Fruit fly (Drosophila melanogaster) whole organism, prepupa: ENCODE measurements around the gene CG10237.

ENCODE experiments used
- Blimp-1 ChIP-seq: fragments of 200-800 bp; sonication (Bioruptor generic); optimal IDR thresholded peaks from 3 replicates; lab custom pipeline; 2017; ENCODE audit warnings: missing biosample characterization, missing genetic modification characterization, mild to moderate bottlenecking, moderate library complexity, missing genetic modification reagents
- CG10631 ChIP-seq: fragments of 200-800 bp; sonication (Bioruptor generic); optimal IDR thresholded peaks from 2 replicates; lab custom pipeline; 2016; ENCODE audit warnings: missing biosample characterization, missing genetic modification characterization
- CG11762 ChIP-seq: fragments of 200-800 bp; sonication (Bioruptor generic); optimal IDR thresholded peaks from 3 replicates; lab custom pipeline; 2016; ENCODE audit warnings: missing biosample characterization, missing genetic modification characterization; ENCODE audit not compliant: insufficient read depth
- CG15336 ChIP-seq: fragments of 200-800 bp; sonication (Bioruptor generic); IDR thresholded peaks from 2 replicates; pipeline ENCODE4 v1.3.6; 2022; ENCODE audit warnings: missing biosample characterization, missing genetic modification characterization
- CG1621 ChIP-seq: fragments of 200-800 bp; sonication (Bioruptor generic); optimal IDR thresholded peaks from 3 replicates; lab custom pipeline; 2018; ENCODE audit warnings: missing biosample characterization, mild to moderate bottlenecking, missing genetic modification characterization
- CG16779 ChIP-seq: fragments of 200-800 bp; sonication (Bioruptor generic); optimal IDR thresholded peaks from 3 replicates; lab custom pipeline; 2017; ENCODE audit warnings: missing biosample characterization, mild to moderate bottlenecking, missing genetic modification characterization
- CG3032 ChIP-seq: fragments of 200-800 bp; optimal IDR thresholded peaks from 2 replicates; lab custom pipeline; 2019; ENCODE audit warnings: missing biosample characterization, mild to moderate bottlenecking, missing genetic modification characterization, moderate library complexity
- CG31627 ChIP-seq: fragments of 200-800 bp; sonication (Bioruptor generic); optimal IDR thresholded peaks from 3 replicates; lab custom pipeline; 2016; ENCODE audit warnings: missing biosample characterization, missing genetic modification characterization
- CG32006 ChIP-seq: fragments of 200-800 bp; sonication (Bioruptor generic); optimal IDR thresholded peaks from 3 replicates; lab custom pipeline; 2017; ENCODE audit warnings: missing biosample characterization, mild to moderate bottlenecking, missing genetic modification characterization
- CG34406 ChIP-seq: fragments of 200-800 bp; sonication (Bioruptor generic); optimal IDR thresholded peaks from 3 replicates; lab custom pipeline; 2016; ENCODE audit warnings: missing biosample characterization, missing genetic modification characterization
- CG6163 ChIP-seq: fragments of 200-800 bp; sonication (Bioruptor generic); IDR thresholded peaks from 3 replicates; pipeline ENCODE4 v1.3.6; 2022; ENCODE audit warnings: missing biosample characterization, missing genetic modification characterization
- CG6808 ChIP-seq: fragments of 200-800 bp; sonication (Bioruptor generic); optimal IDR thresholded peaks from 3 replicates; lab custom pipeline; 2017; ENCODE audit warnings: missing biosample characterization, missing genetic modification characterization, mild to moderate bottlenecking, moderate library complexity, missing genetic modification reagents
- CG6854 ChIP-seq: fragments of 200-800 bp; sonication (Bioruptor generic); optimal IDR thresholded peaks from 2 replicates; lab custom pipeline; 2017; ENCODE audit warnings: missing biosample characterization, mild to moderate bottlenecking, missing genetic modification characterization
- CG8119 ChIP-seq: fragments of 200-800 bp; sonication (Bioruptor generic); IDR thresholded peaks from 3 replicates; pipeline ENCODE4 v1.3.6; 2022; ENCODE audit warnings: missing biosample characterization, missing genetic modification characterization
- CG8319 ChIP-seq: fragments of 200-800 bp; sonication (Bioruptor generic); optimal IDR thresholded peaks from 3 replicates; lab custom pipeline; 2016; ENCODE audit warnings: missing biosample characterization, missing genetic modification characterization
- CG8632 ChIP-seq: fragments of 200-800 bp; sonication (Bioruptor generic); optimal IDR thresholded peaks from 3 replicates; lab custom pipeline; 2016; ENCODE audit warnings: missing biosample characterization, missing genetic modification characterization
- Eip75B ChIP-seq: fragments of 200-800 bp; sonication (Bioruptor generic); optimal IDR thresholded peaks from 3 replicates; lab custom pipeline; 2016; ENCODE audit warnings: missing biosample characterization, missing genetic modification characterization
- Eip78C ChIP-seq: fragments of 200-800 bp; sonication (Bioruptor generic); peaks from one replicate; lab custom pipeline; 2016; ENCODE audit warnings: missing biosample characterization, missing genetic modification characterization
- Ets96B ChIP-seq: fragments of 200-800 bp; optimal IDR thresholded peaks from 2 replicates; lab custom pipeline; 2019; ENCODE audit warnings: missing biosample characterization, mild to moderate bottlenecking, missing genetic modification characterization, moderate library complexity
- Hr39 ChIP-seq: fragments of 200-800 bp; sonication (Bioruptor generic); optimal IDR thresholded peaks from 2 replicates; lab custom pipeline; 2016; ENCODE audit warnings: missing biosample characterization, missing genetic modification characterization
- Hr4 ChIP-seq: fragments of 200-800 bp; sonication (Bioruptor generic); optimal IDR thresholded peaks from 3 replicates; lab custom pipeline; 2016; ENCODE audit warnings: missing biosample characterization, missing genetic modification characterization
- Lpt ChIP-seq: fragments of 200-800 bp; sonication (Bioruptor generic); optimal IDR thresholded peaks from 3 replicates; lab custom pipeline; 2016; ENCODE audit warnings: missing biosample characterization, missing genetic modification characterization
- Smox ChIP-seq: fragments of 200-800 bp; sonication (Bioruptor generic); optimal IDR thresholded peaks from 3 replicates; lab custom pipeline; 2016; ENCODE audit warnings: missing biosample characterization, missing genetic modification characterization
- Sox15 ChIP-seq: fragments of 200-800 bp; sonication (Bioruptor generic); optimal IDR thresholded peaks from 3 replicates; lab custom pipeline; 2016; ENCODE audit warnings: missing biosample characterization, missing genetic modification characterization
- achi ChIP-seq: fragments of 200-800 bp; sonication (Bioruptor generic); optimal IDR thresholded peaks from 3 replicates; lab custom pipeline; 2016; ENCODE audit warnings: missing biosample characterization, missing genetic modification characterization
- acj6 ChIP-seq: fragments of 200-800 bp; sonication (Bioruptor generic); optimal IDR thresholded peaks from 3 replicates; lab custom pipeline; 2016; ENCODE audit warnings: missing biosample characterization, missing genetic modification characterization
- dsx ChIP-seq: fragments of 200-800 bp; optimal IDR thresholded peaks from 3 replicates; lab custom pipeline; 2019; ENCODE audit warnings: missing biosample characterization, mild to moderate bottlenecking, missing genetic modification characterization, moderate library complexity; ENCODE audit not compliant: poor library complexity, severe bottlenecking
- eg ChIP-seq: fragments of 200-800 bp; sonication (Bioruptor generic); IDR thresholded peaks from 3 replicates; pipeline ENCODE4 v1.3.6; 2022; ENCODE audit warnings: missing biosample characterization, missing genetic modification characterization
- esn ChIP-seq: fragments of 200-800 bp; sonication (Bioruptor generic); optimal IDR thresholded peaks from 2 replicates; lab custom pipeline; 2016; ENCODE audit warnings: missing biosample characterization, mild to moderate bottlenecking, missing genetic modification characterization, moderate library complexity
- fd59A ChIP-seq: fragments of 200-800 bp; sonication (Bioruptor generic); optimal IDR thresholded peaks from 2 replicates; lab custom pipeline; 2017; ENCODE audit warnings: missing biosample characterization, mild to moderate bottlenecking, missing genetic modification characterization, missing genetic modification reagents
- fd85E ChIP-seq: fragments of 200-800 bp; sonication (Bioruptor generic); optimal IDR thresholded peaks from 3 replicates; lab custom pipeline; 2016; ENCODE audit warnings: missing biosample characterization, missing genetic modification characterization
- fkh ChIP-seq: fragments of 200-800 bp; sonication (Bioruptor generic); optimal IDR thresholded peaks from 3 replicates; lab custom pipeline; 2017; ENCODE audit warnings: missing biosample characterization, mild to moderate bottlenecking, missing genetic modification characterization, moderate library complexity
- pdm3 ChIP-seq: fragments of 200-800 bp; sonication (Bioruptor generic); optimal IDR thresholded peaks from 3 replicates; lab custom pipeline; 2016; ENCODE audit warnings: missing biosample characterization, missing genetic modification characterization
- spab ChIP-seq: fragments of 200-800 bp; sonication (Bioruptor generic); optimal IDR thresholded peaks from 2 replicates; lab custom pipeline; 2017; ENCODE audit warnings: missing biosample characterization, mild to moderate bottlenecking, missing genetic modification characterization, missing genetic modification reagents
- ss ChIP-seq, 2 experiments: fragments of 200-800 bp; sonication (Bioruptor generic); optimal IDR thresholded peaks; 2 replicates in 1 of 2; 3 replicates in 1 of 2; lab custom pipeline; 2017 to 2018; ENCODE audit warnings: mild to moderate bottlenecking in 2 of 2, missing biosample characterization in 2 of 2, missing genetic modification characterization in 2 of 2, moderate library complexity in 1 of 2
- svp ChIP-seq: fragments of 200-800 bp; sonication (Bioruptor generic); peaks from one replicate; lab custom pipeline; 2016; ENCODE audit warnings: missing biosample characterization, missing genetic modification characterization
- topi ChIP-seq: fragments of 200-800 bp; sonication (Bioruptor generic); optimal IDR thresholded peaks from 3 replicates; lab custom pipeline; 2016; ENCODE audit warnings: missing biosample characterization, missing genetic modification characterization

The CG10237 gene

dm6 chr2L:19439598-19440230 is 2.8 kb downstream of the CG10237 start (continued):
- TF ChIP-seq CG11762 (no peak), CG3032 (tag; lab: Kevin White, UChicago) (peak; percentile 54), CG8319 (GFP tag; lab: Kevin White, UChicago) (peak; percentile 7), CG6163 (GFP tag; lab: Robert Waterston, UW) (peak; percentile 71), CG16779 (tag; lab: Kevin White, UChicago) (peak; percentile 33), spab (GFP tag; lab: Kevin White, UChicago) (peak; percentile 27), CG31627 (GFP tag; lab: Kevin White, UChicago) (peak; percentile 11), CG6808 (GFP tag; lab: Kevin White, UChicago) (peak; percentile 51), pdm3 (GFP tag; lab: Kevin White, UChicago) (peak; percentile 61)

dm6 chr2L:19438685-19439597 is 3.6 kb downstream of the CG10237 start:
- TF ChIP-seq pdm3 (GFP tag; lab: Kevin White, UChicago) (peak; percentile 10), CG15336 (GFP tag; lab: Robert Waterston, UW) (peak; percentile 30; the same call in 1 of the 2 replicates), Sox15 (GFP tag; lab: Kevin White, UChicago) (no peak), CG10631 (GFP tag; lab: Kevin White, UChicago) (no peak), CG32006 (GFP tag; lab: Kevin White, UChicago) (peak; percentile 10), eg (peak; percentile 39; the same call in 1 of the 3 replicates), CG8119 (peak; percentile 57; the same call in 2 of the 3 replicates), Eip78C (GFP tag; lab: Kevin White, UChicago) (peak; percentile 76), Hr39 (GFP tag; lab: Kevin White, UChicago) (no peak), esn (GFP tag; lab: Kevin White, UChicago) (peak; percentile 44), CG31627 (GFP tag; lab: Kevin White, UChicago) (no peak), Eip75B (peak; percentile 13), fkh (GFP tag; lab: Kevin White, UChicago) (no peak), fd85E (GFP tag; lab: Kevin White, UChicago) (no peak), CG6854 (GFP tag; lab: Kevin White, UChicago) (peak; percentile 33), Lpt (GFP tag; lab: Kevin White, UChicago) (peak; percentile 18), CG8319 (GFP tag; lab: Kevin White, UChicago) (no peak), CG8632 (GFP tag; lab: Kevin White, UChicago) (peak; percentile 4), Smox (GFP tag; lab: Kevin White, UChicago) (no peak), CG6808 (GFP tag; lab: Kevin White, UChicago) (peak; percentile 99), achi (peak; percentile 23), fd59A (GFP tag; lab: Kevin White, UChicago) (no peak), Hr4 (GFP tag; lab: Kevin White, UChicago) (peak; percentile 18), Ets96B (peak; percentile 43), acj6 (GFP tag; lab: Kevin White, UChicago) (no peak), CG34406 (GFP tag; lab: Kevin White, UChicago) (no peak), Blimp-1 (GFP tag; lab: Kevin White, UChicago) (peak; percentile 50), CG1621 (tag; lab: Kevin White, UChicago) (no peak), ss (GFP tag; optimal IDR thresholded peaks at IDR 0.05; lab: Kevin White, UChicago) (peak; percentile 7 to 37), CG6163 (GFP tag; lab: Robert Waterston, UW) (peak; percentile 36; the same call in 1 of the 3 replicates), topi (no peak), svp (GFP tag; lab: Kevin White, UChicago) (no peak), dsx (GFP tag; lab: Kevin White, UChicago) (peak; percentile 38)
